Fruit fly (Drosophila melanogaster) whole organism, embryonic: ENCODE data around the gene smid.

Experiments
- CG1024 ChIP-seq: fragments of 200-800 bp; sonication (Bioruptor generic); IDR thresholded peaks from 2 replicates; pipeline ENCODE4 v1.3.6; 2022; ENCODE audit warnings: missing biosample characterization, missing genetic modification characterization
- CG10321 ChIP-seq: fragments of 200-800 bp; sonication (Bioruptor generic); IDR thresholded peaks from 2 replicates; pipeline ENCODE4 v1.3.6; 2022; ENCODE audit warnings: missing biosample characterization, missing genetic modification characterization
- CG11504 ChIP-seq: fragments of 200-800 bp; sonication (Bioruptor generic); optimal IDR thresholded peaks from 3 replicates; lab custom pipeline; 2019; ENCODE audit warnings: missing biosample characterization, mild to moderate bottlenecking, missing genetic modification characterization, moderate library complexity
- CG13894 ChIP-seq: fragments of 200-800 bp; sonication (Bioruptor generic); optimal IDR thresholded peaks from 3 replicates; lab custom pipeline; 2018; ENCODE audit warnings: missing biosample characterization, mild to moderate bottlenecking, missing genetic modification characterization, moderate library complexity
- CG14710 ChIP-seq: fragments of 200-800 bp; sonication (Bioruptor generic); optimal IDR thresholded peaks from 3 replicates; lab custom pipeline; 2019; ENCODE audit warnings: missing biosample characterization, mild to moderate bottlenecking, missing genetic modification characterization, moderate library complexity
- CG15479 ChIP-seq: fragments of 200-800 bp; sonication (Bioruptor generic); optimal IDR thresholded peaks from 3 replicates; lab custom pipeline; 2019; ENCODE audit warnings: missing biosample characterization, mild to moderate bottlenecking, missing genetic modification characterization, moderate library complexity
- CG15601 ChIP-seq: fragments of 200-800 bp; sonication (Bioruptor generic); optimal IDR thresholded peaks from 3 replicates; lab custom pipeline; 2019; ENCODE audit warnings: missing biosample characterization, mild to moderate bottlenecking, missing genetic modification characterization, moderate library complexity
- CG16863 ChIP-seq: fragments of 200-800 bp; sonication (Bioruptor generic); optimal IDR thresholded peaks from 3 replicates; lab custom pipeline; 2016; ENCODE audit warnings: missing biosample characterization, missing genetic modification characterization
- CG17829 ChIP-seq: fragments of 200-800 bp; optimal IDR thresholded peaks from 2 replicates; lab custom pipeline; 2019; ENCODE audit warnings: missing biosample characterization, mild to moderate bottlenecking, missing genetic modification characterization, moderate library complexity
- CG30431 ChIP-seq: fragments of 200-800 bp; sonication (Bioruptor generic); optimal IDR thresholded peaks from 2 replicates; lab custom pipeline; 2017; ENCODE audit warnings: missing biosample characterization, missing genetic modification characterization
- CG3065 ChIP-seq: fragments of 200-800 bp; sonication (Bioruptor generic); optimal IDR thresholded peaks from 2 replicates; lab custom pipeline; 2016; ENCODE audit warnings: missing biosample characterization, missing genetic modification characterization
- CG4424 ChIP-seq: fragments of 200-800 bp; sonication (Bioruptor generic); optimal IDR thresholded peaks from 3 replicates; lab custom pipeline; 2016; ENCODE audit warnings: missing biosample characterization, missing genetic modification characterization
- CG4707 ChIP-seq: fragments of 200-800 bp; sonication (Bioruptor generic); optimal IDR thresholded peaks from 2 replicates; lab custom pipeline; 2018; ENCODE audit warnings: missing biosample characterization, mild to moderate bottlenecking, missing genetic modification characterization, moderate library complexity
- CG5953 ChIP-seq: fragments of 200-800 bp; sonication (Bioruptor generic); IDR thresholded peaks from 2 replicates; pipeline ENCODE4 v1.3.6; 2022; ENCODE audit warnings: missing biosample characterization, missing genetic modification characterization
- CG6683 ChIP-seq: fragments of 200-800 bp; sonication (Bioruptor generic); optimal IDR thresholded peaks from 2 replicates; lab custom pipeline; 2017; ENCODE audit warnings: missing biosample characterization, mild to moderate bottlenecking, missing genetic modification characterization, missing genetic modification reagents
- CG6791 ChIP-seq: fragments of 200-800 bp; sonication (Bioruptor generic); IDR thresholded peaks from 3 replicates; pipeline ENCODE4 v1.3.6; 2022; ENCODE audit warnings: missing biosample characterization, missing genetic modification characterization; ENCODE audit not compliant: partially characterized antibody
- CG7556 ChIP-seq: fragments of 200-800 bp; sonication (Bioruptor generic); optimal IDR thresholded peaks from 2 replicates; lab custom pipeline; 2017; ENCODE audit warnings: missing biosample characterization, mild to moderate bottlenecking, missing genetic modification characterization
- CG7839 ChIP-seq: fragments of 200-800 bp; sonication (Bioruptor generic); optimal IDR thresholded peaks from 3 replicates; lab custom pipeline; 2018; ENCODE audit warnings: missing biosample characterization, mild to moderate bottlenecking, missing genetic modification characterization, moderate library complexity
- CG8089 ChIP-seq: fragments of 200-800 bp; sonication (Bioruptor generic); optimal IDR thresholded peaks from 3 replicates; lab custom pipeline; 2016; ENCODE audit warnings: missing biosample characterization, missing genetic modification characterization
- CG8290 ChIP-seq, 3 experiments: fragments of 200-800 bp; sonication (Bioruptor generic); optimal IDR thresholded peaks; 2 replicates each; lab custom pipeline; 2016 to 2019; ENCODE audit warnings: missing biosample characterization in 3 of 3, missing genetic modification characterization in 3 of 3, mild to moderate bottlenecking in 2 of 3, moderate library complexity in 1 of 3
- CG8478 ChIP-seq: fragments of >200 bp; optimal IDR thresholded peaks from 2 replicates; lab custom pipeline; 2018
- CG9727 ChIP-seq: fragments of 200-800 bp; sonication (Bioruptor generic); optimal IDR thresholded peaks from 3 replicates; lab custom pipeline; 2017; ENCODE audit warnings: missing biosample characterization, mild to moderate bottlenecking, missing genetic modification characterization
- CG9797 ChIP-seq: fragments of 200-800 bp; sonication (Bioruptor generic); optimal IDR thresholded peaks from 3 replicates; lab custom pipeline; 2018; ENCODE audit warnings: missing biosample characterization, mild to moderate bottlenecking, missing genetic modification characterization
- CoRest ChIP-seq: fragments of 200-800 bp; sonication (Bioruptor generic); optimal IDR thresholded peaks from 3 replicates; lab custom pipeline; 2018; ENCODE audit warnings: missing biosample characterization, mild to moderate bottlenecking, missing genetic modification characterization, moderate library complexity
- Dip2 ChIP-seq: fragments of 200-800 bp; sonication (Bioruptor generic); IDR thresholded peaks from 2 replicates; pipeline ENCODE4 v1.3.6; 2022; ENCODE audit warnings: missing biosample characterization, missing genetic modification characterization
- Gug ChIP-seq: fragments of 200-800 bp; sonication (Bioruptor generic); IDR thresholded peaks from 4 replicates; pipeline ENCODE4 v1.3.6; 2022; ENCODE audit warnings: missing biosample characterization, missing genetic modification characterization
- HLHmδ ChIP-seq: fragments of 200-800 bp; sonication (Bioruptor generic); optimal IDR thresholded peaks from 2 replicates; lab custom pipeline; 2018; ENCODE audit warnings: missing biosample characterization, mild to moderate bottlenecking, missing genetic modification characterization, moderate library complexity
- HmgZ ChIP-seq: fragments of 200-800 bp; sonication (Bioruptor generic); optimal IDR thresholded peaks from 2 replicates; lab custom pipeline; 2018; ENCODE audit warnings: missing biosample characterization, mild to moderate bottlenecking, missing genetic modification characterization
- Jarid2 ChIP-seq: fragments of 200-800 bp; sonication (Bioruptor generic); optimal IDR thresholded peaks from 3 replicates; lab custom pipeline; 2017; ENCODE audit warnings: mild to moderate bottlenecking, missing biosample characterization, missing genetic modification reagents, missing genetic modification characterization
- Opbp ChIP-seq: fragments of 200-800 bp; sonication (Bioruptor generic); IDR thresholded peaks from 3 replicates; pipeline ENCODE4 v1.3.6; 2022; ENCODE audit warnings: missing biosample characterization, missing genetic modification characterization; ENCODE audit not compliant: partially characterized antibody
- Rfx ChIP-seq: fragments of 200-800 bp; sonication (Bioruptor generic); IDR thresholded peaks from 2 replicates; pipeline ENCODE4 v1.3.6; 2022; ENCODE audit warnings: missing biosample characterization, missing genetic modification characterization
- Scr ChIP-seq: fragments of 200-800 bp; sonication (Bioruptor generic); IDR thresholded peaks from 2 replicates; pipeline ENCODE4 v1.3.6; 2022; ENCODE audit warnings: missing biosample characterization, missing genetic modification characterization; ENCODE audit not compliant: partially characterized antibody
- amos ChIP-seq: fragments of 200-800 bp; sonication (Bioruptor generic); IDR thresholded peaks from 2 replicates; pipeline ENCODE4 v1.3.6; 2022; ENCODE audit warnings: missing biosample characterization, missing genetic modification characterization; ENCODE audit not compliant: partially characterized antibody
- cad ChIP-seq: fragments of >200 bp; optimal IDR thresholded peaks from 2 replicates; lab custom pipeline; 2017; ENCODE audit warnings: missing biosample characterization, missing genetic modification characterization
- dan ChIP-seq: fragments of 200-800 bp; sonication (Bioruptor generic); IDR thresholded peaks from 2 replicates; pipeline ENCODE4 v1.3.6; 2022; ENCODE audit warnings: missing biosample characterization, missing genetic modification characterization
- danr ChIP-seq: fragments of 200-800 bp; sonication (Bioruptor generic); IDR thresholded peaks from 2 replicates; pipeline ENCODE4 v1.3.6; 2022; ENCODE audit warnings: missing biosample characterization, missing genetic modification characterization
- dmrt11E ChIP-seq: fragments of 200-800 bp; sonication (Bioruptor generic); optimal IDR thresholded peaks from 3 replicates; lab custom pipeline; 2018; ENCODE audit warnings: missing biosample characterization, mild to moderate bottlenecking, missing genetic modification characterization, moderate library complexity
- esg ChIP-seq: fragments of 200-800 bp; sonication (Bioruptor generic); conservative IDR thresholded peaks from 2 replicates; pipeline ENCODE4 v1.3.6; 2022; ENCODE audit warnings: missing biosample characterization, missing genetic modification characterization
- grau ChIP-seq: fragments of 200-800 bp; optimal IDR thresholded peaks from 3 replicates; lab custom pipeline; 2019; ENCODE audit warnings: missing biosample characterization, mild to moderate bottlenecking, missing genetic modification characterization, moderate library complexity
- ham ChIP-seq: fragments of 200-800 bp; sonication (Bioruptor generic); IDR thresholded peaks from 2 replicates; pipeline ENCODE4 v1.3.6; 2022; ENCODE audit warnings: missing biosample characterization, missing genetic modification characterization
- ind ChIP-seq: fragments of 200-800 bp; sonication (Bioruptor generic); optimal IDR thresholded peaks from 3 replicates; lab custom pipeline; 2016; ENCODE audit warnings: missing biosample characterization, missing genetic modification characterization
- inv ChIP-seq: fragments of 200-800 bp; sonication (Bioruptor generic); IDR thresholded peaks from 2 replicates; pipeline ENCODE4 v1.3.6; 2022; ENCODE audit warnings: missing biosample characterization, missing genetic modification characterization; ENCODE audit not compliant: partially characterized antibody
- prd ChIP-seq, 3 experiments: fragments of >200 bp in 2 of 3; fragments of 200-800 bp in 1 of 3; sonication (Bioruptor generic) in 1 of 3; optimal IDR thresholded peaks in 2 of 3; IDR thresholded peaks in 1 of 3; 2 replicates in 2 of 3; 3 replicates in 1 of 3; pipeline versions ENCODE4 v1.3.6 to Lab custom; 2017 to 2022; ENCODE audit warnings: missing biosample characterization in 1 of 3, missing genetic modification characterization in 1 of 3
- salm ChIP-seq: fragments of 200-800 bp; sonication (Bioruptor generic); optimal IDR thresholded peaks from 2 replicates; lab custom pipeline; 2018; ENCODE audit warnings: missing biosample characterization, mild to moderate bottlenecking, missing genetic modification characterization
- sna ChIP-seq: fragments of 200-800 bp; sonication (Bioruptor generic); IDR thresholded peaks from 2 replicates; pipeline ENCODE4 v1.3.6; 2022; ENCODE audit warnings: missing biosample characterization, missing genetic modification characterization; ENCODE audit not compliant: partially characterized antibody
- tio ChIP-seq: fragments of 200-800 bp; sonication (Bioruptor generic); optimal IDR thresholded peaks from 2 replicates; lab custom pipeline; 2017; ENCODE audit warnings: missing biosample characterization, missing genetic modification characterization, inconsistent platforms
- ttk ChIP-seq: fragments of 200-800 bp; sonication (Bioruptor generic); IDR thresholded peaks from 2 replicates; pipeline ENCODE4 v2.1.2; 2022; ENCODE audit warnings: missing biosample characterization, missing genetic modification characterization
- vvl ChIP-seq: fragments of 200-800 bp; sonication (Bioruptor generic); IDR thresholded peaks from 2 replicates; pipeline ENCODE4 v1.3.6; 2022; ENCODE audit warnings: missing biosample characterization, missing genetic modification characterization
- wor ChIP-seq: fragments of 200-800 bp; sonication (Bioruptor generic); IDR thresholded peaks from 2 replicates; pipeline ENCODE4 v1.3.6; 2022; ENCODE audit warnings: missing biosample characterization, missing genetic modification characterization

smid gene

dm6 chr3L:7433325-7433827, 52.0 kb downstream of the smid start (continued):
- TF ChIP-seq CG7839, result peak; percentile 27
- TF ChIP-seq CG4424, result peak; percentile 10
- TF ChIP-seq tio (GFP tag; lab: Kevin White, UChicago), result no peak
- peak; percentile 34 for TF ChIP-seq CoRest (tag; lab: Kevin White, UChicago)
- peak; percentile 28 for TF ChIP-seq CG7556 (GFP tag; lab: Kevin White, UChicago)
- no peak for TF ChIP-seq ham
- TF ChIP-seq CG4707 (GFP tag; lab: Kevin White, UChicago), result no peak
- peak; percentile 9 for TF ChIP-seq CG9727 (GFP tag; lab: Kevin White, UChicago)
- TF ChIP-seq inv, result no peak
- no peak for TF ChIP-seq ind (GFP tag; lab: Kevin White, UChicago)
- no peak for TF ChIP-seq CG9797
- TF ChIP-seq Jarid2 (GFP tag; lab: Kevin White, UChicago), result no peak
- TF ChIP-seq Dip2 (GFP tag; lab: Robert Waterston, UW), result no peak
- no peak for TF ChIP-seq prd (optimal IDR thresholded peaks at IDR 0.05; lab: Kevin White, UChicago)
- TF ChIP-seq prd (GFP tag; IDR thresholded peaks at IDR 0.05; lab: Robert Waterston, UW), result peak; percentile 14; the same call in 1 of the 3 replicates
- no peak for TF ChIP-seq CG6683
- TF ChIP-seq amos, result peak; percentile 5; the same call in 1 of the 2 replicates
- TF ChIP-seq CG17829 (tag; lab: Kevin White, UChicago), result no peak
- TF ChIP-seq Rfx (GFP tag; lab: Robert Waterston, UW), result peak; percentile 56
- TF ChIP-seq CG10321 (GFP tag; lab: Robert Waterston, UW), result peak; percentile 6; the same call in 1 of the 2 replicates
- TF ChIP-seq CG30431 (GFP tag; lab: Kevin White, UChicago), result no peak
- no peak for TF ChIP-seq Scr
- no peak for TF ChIP-seq Opbp
- TF ChIP-seq cad, result no peak
- TF ChIP-seq sna, result no peak
- no peak for TF ChIP-seq CG16863 (GFP tag; lab: Kevin White, UChicago)
- no peak for TF ChIP-seq salm
- TF ChIP-seq wor (GFP tag; lab: Robert Waterston, UW), result no peak
- TF ChIP-seq CG15479 (GFP tag; lab: Kevin White, UChicago), result no peak
- TF ChIP-seq CG13894 (tag; lab: Kevin White, UChicago), result peak; percentile 28
- peak; percentile 27 for TF ChIP-seq HmgZ (tag; lab: Kevin White, UChicago)
- peak; percentile 36; the same call in 1 of the 2 replicates for TF ChIP-seq esg (GFP tag; lab: Robert Waterston, UW)
- no peak for TF ChIP-seq CG15601 (tag; lab: Kevin White, UChicago)
- TF ChIP-seq danr (GFP tag; lab: Robert Waterston, UW), result no peak
- TF ChIP-seq dmrt11E, result peak; percentile 38
- TF ChIP-seq HLHmδ (GFP tag; lab: Kevin White, UChicago), result no peak
- 0 out of 4 replicates have a peak, but pooled peaks have one; percentile 6 for TF ChIP-seq Gug
- no peak for TF ChIP-seq CG5953
- peak; percentile 40 for TF ChIP-seq CG11504 (tag; lab: Kevin White, UChicago)
- TF ChIP-seq CG8478 (lab: Kevin White, UChicago), result no peak
- TF ChIP-seq vvl (GFP tag; lab: Robert Waterston, UW), result peak; percentile 37; the same call in 1 of the 2 replicates
- TF ChIP-seq CG1024 (GFP tag; lab: Robert Waterston, UW), result 0 out of 2 replicates have a peak, but pooled peaks have one; percentile 3
- TF ChIP-seq dan (GFP tag; lab: Robert Waterston, UW), result no peak
- TF ChIP-seq CG6791 (GFP tag; lab: Robert Waterston, UW), result peak; percentile 10; the same call in 1 of the 3 replicates
- no peak for TF ChIP-seq CG3065
- no peak for TF ChIP-seq CG8290 (GFP tag; optimal IDR thresholded peaks at IDR 0.05; lab: Kevin White, UChicago)
- TF ChIP-seq CG8290 (tag; optimal IDR thresholded peaks at IDR 0.05; lab: Kevin White, UChicago), result peak in 1 of 2 experiments; percentile 51
- no peak for TF ChIP-seq CG8089 (GFP tag; lab: Kevin White, UChicago)
- TF ChIP-seq CG14710 (tag; lab: Kevin White, UChicago), result peak; percentile 19
- peak; percentile 49 for TF ChIP-seq ttk (GFP tag; lab: Robert Waterston, UW)
- TF ChIP-seq grau (tag; lab: Kevin White, UChicago), result peak; percentile 42
